Fruit fly (Drosophila melanogaster) whole organism, embryonic: ENCODE data around the gene CG11768.
A peak's percentile ranks its signal among the peaks of the same experiment; 100 is the strongest.

Source experiments
- CG11247 ChIP-seq: fragments of 200-800 bp; sonication (Bioruptor generic); IDR thresholded peaks from 2 replicates; pipeline ENCODE4 v1.3.6; 2022; ENCODE audit warnings: missing biosample characterization, missing genetic modification characterization
- CG12104 ChIP-seq: fragments of 200-800 bp; sonication (Bioruptor generic); optimal IDR thresholded peaks from 3 replicates; lab custom pipeline; 2016; ENCODE audit warnings: missing biosample characterization, missing genetic modification characterization
- CG12391 ChIP-seq: fragments of 200-800 bp; sonication (Bioruptor generic); optimal IDR thresholded peaks from 3 replicates; lab custom pipeline; 2018; ENCODE audit warnings: missing biosample characterization, mild to moderate bottlenecking, missing genetic modification characterization, moderate library complexity
- CG13287 ChIP-seq: fragments of 200-800 bp; sonication (Bioruptor generic); IDR thresholded peaks from 2 replicates; pipeline ENCODE4 v1.3.6; 2022; ENCODE audit warnings: missing biosample characterization, missing genetic modification characterization; ENCODE audit not compliant: partially characterized antibody
- CG13424 ChIP-seq: fragments of 200-800 bp; sonication (Bioruptor generic); optimal IDR thresholded peaks from 2 replicates; lab custom pipeline; 2019; ENCODE audit warnings: missing biosample characterization, mild to moderate bottlenecking, missing genetic modification characterization, moderate library complexity
- CG17359 ChIP-seq: fragments of 200-800 bp; sonication (Bioruptor generic); optimal IDR thresholded peaks from 3 replicates; lab custom pipeline; 2018; ENCODE audit warnings: missing biosample characterization, mild to moderate bottlenecking, missing genetic modification characterization, moderate library complexity
- CG18262 ChIP-seq: fragments of 200-800 bp; optimal IDR thresholded peaks from 3 replicates; lab custom pipeline; 2019; ENCODE audit warnings: missing biosample characterization, mild to moderate bottlenecking, missing genetic modification characterization, moderate library complexity
- CG32532 ChIP-seq: fragments of 200-800 bp; sonication (Bioruptor generic); IDR thresholded peaks from 2 replicates; pipeline ENCODE4 v1.3.6; 2022; ENCODE audit warnings: missing biosample characterization, missing genetic modification characterization
- CG3281 ChIP-seq: fragments of 200-800 bp; sonication (Bioruptor generic); optimal IDR thresholded peaks from 3 replicates; lab custom pipeline; 2017; ENCODE audit warnings: missing biosample characterization, mild to moderate bottlenecking, missing genetic modification characterization
- CG3407 ChIP-seq: fragments of 200-800 bp; sonication (Bioruptor generic); optimal IDR thresholded peaks from 2 replicates; lab custom pipeline; 2018; ENCODE audit warnings: missing biosample characterization, mild to moderate bottlenecking, missing genetic modification characterization
- CG4424 ChIP-seq: fragments of 200-800 bp; sonication (Bioruptor generic); optimal IDR thresholded peaks from 3 replicates; lab custom pipeline; 2016; ENCODE audit warnings: missing biosample characterization, missing genetic modification characterization
- CG5180 ChIP-seq: fragments of 200-800 bp; sonication (Bioruptor generic); optimal IDR thresholded peaks from 3 replicates; lab custom pipeline; 2017; ENCODE audit warnings: missing biosample characterization, missing genetic modification characterization, mild to moderate bottlenecking, moderate library complexity, missing genetic modification reagents
- CG6175 ChIP-seq: fragments of 200-800 bp; sonication (Bioruptor generic); IDR thresholded peaks from 3 replicates; pipeline ENCODE4 v1.3.6; 2022; ENCODE audit warnings: missing biosample characterization, missing genetic modification characterization
- CG6689 ChIP-seq: fragments of 200-800 bp; sonication (Bioruptor generic); IDR thresholded peaks from 2 replicates; pipeline ENCODE4 v1.3.6; 2022; ENCODE audit warnings: missing biosample characterization, missing genetic modification characterization
- CG6854 ChIP-seq: fragments of 200-800 bp; sonication (Bioruptor generic); optimal IDR thresholded peaks from 3 replicates; lab custom pipeline; 2017; ENCODE audit warnings: missing biosample characterization, mild to moderate bottlenecking, missing genetic modification characterization
- CG7372 ChIP-seq: fragments of 200-800 bp; sonication (Bioruptor generic); IDR thresholded peaks from 2 replicates; pipeline ENCODE4 v1.3.6; 2022; ENCODE audit warnings: missing biosample characterization, missing genetic modification characterization
- CG7745 ChIP-seq: fragments of 200-800 bp; sonication (Bioruptor generic); optimal IDR thresholded peaks from 2 replicates; lab custom pipeline; 2018; ENCODE audit warnings: missing biosample characterization, mild to moderate bottlenecking, missing genetic modification characterization, moderate library complexity
- CG7839 ChIP-seq: fragments of 200-800 bp; sonication (Bioruptor generic); optimal IDR thresholded peaks from 3 replicates; lab custom pipeline; 2018; ENCODE audit warnings: missing biosample characterization, mild to moderate bottlenecking, missing genetic modification characterization, moderate library complexity
- CG8388 ChIP-seq: fragments of 200-800 bp; sonication (Bioruptor generic); optimal IDR thresholded peaks from 2 replicates; lab custom pipeline; 2019; ENCODE audit warnings: missing biosample characterization, mild to moderate bottlenecking, missing genetic modification characterization, moderate library complexity
- CG9727 ChIP-seq: fragments of 200-800 bp; sonication (Bioruptor generic); optimal IDR thresholded peaks from 3 replicates; lab custom pipeline; 2017; ENCODE audit warnings: missing biosample characterization, mild to moderate bottlenecking, missing genetic modification characterization
- CG9876 ChIP-seq: fragments of 200-800 bp; sonication (Bioruptor generic); optimal IDR thresholded peaks from 2 replicates; lab custom pipeline; 2016; ENCODE audit warnings: missing biosample characterization, missing genetic modification characterization
- CoRest ChIP-seq: fragments of 200-800 bp; sonication (Bioruptor generic); optimal IDR thresholded peaks from 3 replicates; lab custom pipeline; 2018; ENCODE audit warnings: missing biosample characterization, mild to moderate bottlenecking, missing genetic modification characterization, moderate library complexity
- CrebB ChIP-seq: fragments of 200-800 bp; sonication (Bioruptor generic); optimal IDR thresholded peaks from 3 replicates; lab custom pipeline; 2018; ENCODE audit warnings: missing biosample characterization, mild to moderate bottlenecking, missing genetic modification characterization
- D19B ChIP-seq: fragments of 200-800 bp; sonication (Bioruptor generic); optimal IDR thresholded peaks from 2 replicates; lab custom pipeline; 2017; ENCODE audit warnings: missing biosample characterization, mild to moderate bottlenecking, missing genetic modification characterization
- Dbx ChIP-seq: fragments of 200-800 bp; sonication (Bioruptor generic); IDR thresholded peaks from 3 replicates; pipeline ENCODE4 v1.3.6; 2022; ENCODE audit warnings: missing biosample characterization, missing genetic modification characterization
- HLH54F ChIP-seq: fragments of 200-800 bp; sonication (Bioruptor generic); optimal IDR thresholded peaks from 3 replicates; lab custom pipeline; 2016; ENCODE audit warnings: missing biosample characterization, missing genetic modification characterization
- Kr ChIP-seq: fragments of 200-800 bp; sonication (Bioruptor generic); optimal IDR thresholded peaks from 2 replicates; lab custom pipeline; 2017; ENCODE audit warnings: missing biosample characterization, mild to moderate bottlenecking, missing genetic modification characterization
- Lpt ChIP-seq: fragments of >200 bp; optimal IDR thresholded peaks from 2 replicates; lab custom pipeline; 2018; ENCODE audit warnings: missing biosample characterization, missing genetic modification characterization
- Meics ChIP-seq: fragments of 200-800 bp; sonication (Bioruptor generic); optimal IDR thresholded peaks from 2 replicates; lab custom pipeline; 2017; ENCODE audit warnings: missing biosample characterization, mild to moderate bottlenecking, missing genetic modification characterization
- Opbp ChIP-seq: fragments of 200-800 bp; sonication (Bioruptor generic); IDR thresholded peaks from 3 replicates; pipeline ENCODE4 v1.3.6; 2022; ENCODE audit warnings: missing biosample characterization, missing genetic modification characterization; ENCODE audit not compliant: partially characterized antibody
- Side ChIP-seq: fragments of 200-800 bp; sonication (Bioruptor generic); optimal IDR thresholded peaks from 2 replicates; lab custom pipeline; 2016; ENCODE audit warnings: missing biosample characterization, missing genetic modification characterization
- Sox100B ChIP-seq: fragments of 200-800 bp; sonication (Bioruptor generic); optimal IDR thresholded peaks from 3 replicates; lab custom pipeline; 2018; ENCODE audit warnings: missing biosample characterization, mild to moderate bottlenecking, missing genetic modification characterization
- Stat92E ChIP-seq, 3 experiments: fragments of >200 bp in 2 of 3; fragments of 200-800 bp in 1 of 3; sonication (Bioruptor generic) in 1 of 3; optimal IDR thresholded peaks; 2 replicates each; lab custom pipeline; 2017 to 2019; ENCODE audit warnings: missing biosample characterization in 3 of 3, missing genetic modification characterization in 3 of 3, mild to moderate bottlenecking in 1 of 3, moderate library complexity in 1 of 3
- bcd ChIP-seq: fragments of 200-800 bp; sonication (Bioruptor generic); optimal IDR thresholded peaks from 2 replicates; lab custom pipeline; 2017; ENCODE audit warnings: missing biosample characterization, mild to moderate bottlenecking, missing genetic modification characterization
- bowl ChIP-seq: fragments of 200-800 bp; sonication (Bioruptor generic); IDR thresholded peaks from 2 replicates; pipeline ENCODE4 v1.3.6; 2022; ENCODE audit warnings: missing biosample characterization, missing genetic modification characterization
- btn ChIP-seq: fragments of 200-800 bp; sonication (Bioruptor generic); optimal IDR thresholded peaks from 2 replicates; lab custom pipeline; 2016; ENCODE audit warnings: missing biosample characterization, missing genetic modification characterization
- chinmo ChIP-seq: fragments of 200-800 bp; sonication (Bioruptor generic); IDR thresholded peaks from 4 replicates; pipeline ENCODE4 v1.3.6; 2022; ENCODE audit warnings: missing biosample characterization, missing genetic modification characterization; ENCODE audit not compliant: partially characterized antibody
- crol ChIP-seq: fragments of 200-800 bp; sonication (Bioruptor generic); IDR thresholded peaks from 2 replicates; pipeline ENCODE4 v1.3.6; 2022; ENCODE audit warnings: missing biosample characterization, missing genetic modification characterization
- danr ChIP-seq: fragments of 200-800 bp; sonication (Bioruptor generic); IDR thresholded peaks from 2 replicates; pipeline ENCODE4 v1.3.6; 2022; ENCODE audit warnings: missing biosample characterization, missing genetic modification characterization
- fru ChIP-seq: fragments of >200 bp; optimal IDR thresholded peaks from 2 replicates; lab custom pipeline; 2017
- gce ChIP-seq: fragments of 200-800 bp; sonication (Bioruptor generic); IDR thresholded peaks from 3 replicates; pipeline ENCODE4 v1.3.6; 2022; ENCODE audit warnings: missing biosample characterization, missing genetic modification characterization
- insv ChIP-seq, 2 experiments: fragments of 200-800 bp; sonication (Bioruptor generic); optimal IDR thresholded peaks; 3 replicates each; lab custom pipeline; 2016 to 2018; ENCODE audit warnings: missing biosample characterization in 2 of 2, missing genetic modification characterization in 2 of 2
- nerfin-2 ChIP-seq: fragments of 200-800 bp; sonication (Bioruptor generic); IDR thresholded peaks from 2 replicates; pipeline ENCODE4 v1.3.6; 2022; ENCODE audit warnings: missing biosample characterization, missing genetic modification characterization; ENCODE audit not compliant: partially characterized antibody
- onecut ChIP-seq: fragments of 200-800 bp; sonication (Bioruptor generic); IDR thresholded peaks from 2 replicates; pipeline ENCODE4 v1.3.6; 2022; ENCODE audit warnings: missing biosample characterization, missing genetic modification characterization
- prd ChIP-seq, 3 experiments: fragments of >200 bp in 2 of 3; fragments of 200-800 bp in 1 of 3; sonication (Bioruptor generic) in 1 of 3; optimal IDR thresholded peaks in 2 of 3; IDR thresholded peaks in 1 of 3; 2 replicates in 2 of 3; 3 replicates in 1 of 3; pipeline versions ENCODE4 v1.3.6 to Lab custom; 2017 to 2022; ENCODE audit warnings: missing biosample characterization in 1 of 3, missing genetic modification characterization in 1 of 3
- run ChIP-seq: fragments of 200-800 bp; sonication (Bioruptor generic); optimal IDR thresholded peaks from 3 replicates; lab custom pipeline; 2018; ENCODE audit warnings: missing biosample characterization, mild to moderate bottlenecking, missing genetic modification characterization
- salm ChIP-seq: fragments of 200-800 bp; sonication (Bioruptor generic); optimal IDR thresholded peaks from 2 replicates; lab custom pipeline; 2018; ENCODE audit warnings: missing biosample characterization, mild to moderate bottlenecking, missing genetic modification characterization
- sd ChIP-seq: fragments of 200-800 bp; sonication (Bioruptor generic); optimal IDR thresholded peaks from 3 replicates; lab custom pipeline; 2018; ENCODE audit warnings: missing biosample characterization, mild to moderate bottlenecking, missing genetic modification characterization, moderate library complexity
- wdn ChIP-seq: fragments of 200-800 bp; sonication (Bioruptor generic); IDR thresholded peaks from 2 replicates; pipeline ENCODE4 v1.3.6; 2022; ENCODE audit warnings: missing biosample characterization, missing genetic modification characterization
- yki ChIP-seq: fragments of >200 bp; optimal IDR thresholded peaks from 3 replicates; lab custom pipeline; 2018

Gene CG11768

DNA sequence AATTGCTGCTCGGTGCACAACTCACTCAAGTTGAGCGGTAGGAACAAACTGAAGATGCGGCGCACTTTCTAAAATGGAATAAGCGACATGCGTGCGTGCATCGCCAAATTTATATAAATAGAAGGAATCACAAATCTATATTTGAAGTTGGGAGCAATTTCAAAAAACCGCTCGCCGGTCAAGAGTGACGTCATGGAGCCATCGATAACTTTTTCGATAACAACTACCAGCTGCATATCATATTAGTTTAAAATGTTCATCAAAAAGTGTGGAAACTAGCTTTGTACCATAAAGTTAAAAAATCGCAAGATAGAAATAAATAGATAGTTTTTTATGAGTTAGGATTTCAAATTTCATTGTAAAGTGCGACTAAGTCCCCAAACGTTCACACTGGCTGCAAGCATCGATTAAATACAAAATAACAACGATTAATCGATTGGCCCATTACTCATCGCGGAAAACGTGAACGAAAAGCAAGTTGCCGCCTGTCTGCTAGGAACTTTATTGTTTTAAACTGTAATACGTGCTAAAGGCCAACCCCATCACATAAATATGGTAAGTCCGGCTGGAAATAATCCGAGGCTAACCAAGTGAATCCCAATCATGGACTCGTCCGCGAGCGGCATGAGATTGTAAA, 33.2 kb upstream of the CG11768 start, which contains the start of the genes Pif1A, Pif1B and CCT7 (continued):
- TF ChIP-seq CG4424 (GFP tag; lab: Kevin White, UChicago): no peak
- TF ChIP-seq btn: no peak
- TF ChIP-seq CoRest (tag; lab: Kevin White, UChicago): peak; percentile 45
- no peak for TF ChIP-seq D19B (GFP tag; lab: Kevin White, UChicago)
- TF ChIP-seq CG6175: no peak
- TF ChIP-seq CG12104 (GFP tag; lab: Kevin White, UChicago): no peak
- TF ChIP-seq CG5180 (GFP tag; lab: Kevin White, UChicago): no peak
- no peak for TF ChIP-seq onecut (GFP tag; lab: Robert Waterston, UW)
- TF ChIP-seq HLH54F (GFP tag; lab: Kevin White, UChicago): peak; percentile 25
- no peak for TF ChIP-seq CrebB (tag; lab: Kevin White, UChicago)
- no peak for TF ChIP-seq Dbx (GFP tag; lab: Robert Waterston, UW)
- peak; percentile 90; the same call in 3 of the 4 replicates for TF ChIP-seq chinmo (GFP tag; lab: Robert Waterston, UW)
- no peak for TF ChIP-seq Sox100B (GFP tag; lab: Kevin White, UChicago)
- TF ChIP-seq yki (lab: Kevin White, UChicago): no peak
- TF ChIP-seq CG17359 (tag; lab: Kevin White, UChicago): no peak
- no peak for TF ChIP-seq CG3407
- peak; percentile 2 for TF ChIP-seq CG9727 (GFP tag; lab: Kevin White, UChicago)
- no peak for TF ChIP-seq Side (GFP tag; lab: Kevin White, UChicago)
- TF ChIP-seq insv (GFP tag; optimal IDR thresholded peaks at IDR 0.05; lab: Kevin White, UChicago): peak in 1 of 2 experiments; percentile 4
- no peak for TF ChIP-seq wdn (GFP tag; lab: Robert Waterston, UW)
- TF ChIP-seq CG7372: no peak
- TF ChIP-seq prd (optimal IDR thresholded peaks at IDR 0.05; lab: Kevin White, UChicago): no peak
- no peak for TF ChIP-seq prd (GFP tag; IDR thresholded peaks at IDR 0.05; lab: Robert Waterston, UW)
- no peak for TF ChIP-seq CG6854 (GFP tag; lab: Kevin White, UChicago)
- no peak for TF ChIP-seq CG9876 (GFP tag; lab: Kevin White, UChicago)
- no peak for TF ChIP-seq run (tag; lab: Kevin White, UChicago)
- TF ChIP-seq fru (lab: Kevin White, UChicago): no peak
- TF ChIP-seq salm (tag; lab: Kevin White, UChicago): no peak
- no peak for TF ChIP-seq CG6689
- no peak for TF ChIP-seq CG13424
- TF ChIP-seq CG11247: no peak
- TF ChIP-seq CG12391 (tag; lab: Kevin White, UChicago): peak; percentile 40
- TF ChIP-seq CG7839 (tag; lab: Kevin White, UChicago): no peak
- no peak for TF ChIP-seq crol (GFP tag; lab: Robert Waterston, UW)
- peak; percentile 83 for TF ChIP-seq Opbp (GFP tag; lab: Robert Waterston, UW)
- no peak for TF ChIP-seq bcd (GFP tag; lab: Kevin White, UChicago)
- TF ChIP-seq Lpt (GFP tag; lab: Kevin White, UChicago): no peak
- peak; percentile 98 for TF ChIP-seq CG13287 (GFP tag; lab: Robert Waterston, UW)
- no peak for TF ChIP-seq CG8388 (GFP tag; lab: Kevin White, UChicago)
- TF ChIP-seq CG18262 (tag; lab: Kevin White, UChicago): peak; percentile 26
- no peak for TF ChIP-seq Kr
- peak; percentile 15 for TF ChIP-seq CG3281 (GFP tag; lab: Kevin White, UChicago)
- no peak for TF ChIP-seq bowl
- no peak for TF ChIP-seq CG7745 (tag; lab: Kevin White, UChicago)
- TF ChIP-seq gce: no peak
- no peak for TF ChIP-seq danr
- TF ChIP-seq Stat92E (GFP tag; optimal IDR thresholded peaks at IDR 0.05; lab: Kevin White, UChicago): peak in 1 of 3 experiments; percentile 66
- no peak for TF ChIP-seq sd
- no peak for TF ChIP-seq CG32532
- TF ChIP-seq nerfin-2: peak; percentile 94
- no peak for TF ChIP-seq Meics (GFP tag; lab: Kevin White, UChicago)
